Worm (Caenorhabditis elegans) whole organism, L4 larva: Measurements from ENCODE around the gene nrfl-1.
A peak's percentile ranks its signal among the peaks of the same experiment; 100 is the strongest.

Experiments used
- T26A8.4 ChIP-seq: fragments of 200-800 bp; sonication (Bioruptor generic); IDR thresholded peaks from 2 replicates; pipeline ENCODE4 v1.3.6; 2022; ENCODE audit warnings: missing genetic modification characterization, missing compliant biosample characterization
- Y48G9A.11 ChIP-seq: fragments of 200-800 bp; sonication (Bioruptor generic); IDR thresholded peaks from 2 replicates; pipeline ENCODE4 v1.3.6; 2022; ENCODE audit warnings: missing genetic modification reagents, missing genetic modification characterization, missing compliant biosample characterization
- ama-1 ChIP-seq: fragments of 150-350 bp; optimal IDR thresholded peaks from 2 replicates; lab custom pipeline; 2014; ENCODE audit warnings: inconsistent platforms, mixed read lengths
- ceh-62 ChIP-seq: sonication (generic microtip); optimal IDR thresholded peaks from 2 replicates; lab custom pipeline; 2017; ENCODE audit warnings: missing biosample characterization, missing genetic modification characterization
- daf-16 ChIP-seq, 3 experiments: sonication (generic microtip); optimal IDR thresholded peaks; 2 replicates each; lab custom pipeline; 2016 to 2017; ENCODE audit warnings: missing genetic modification characterization in 3 of 3, missing genetic modification reagents in 3 of 3, mild to moderate bottlenecking in 2 of 3, missing compliant biosample characterization in 2 of 3, missing biosample characterization in 1 of 3, moderate library complexity in 1 of 3
- nhr-25 ChIP-seq: sonication (generic microtip); optimal IDR thresholded peaks from 2 replicates; lab custom pipeline; 2017; ENCODE audit warnings: missing genetic modification characterization, mild to moderate bottlenecking, missing compliant biosample characterization, antibody characterized with exemption, moderate library complexity, borderline replicate concordance; ENCODE audit not compliant: insufficient read depth
- nhr-77 ChIP-seq: fragments of 150-350 bp; optimal IDR thresholded peaks from 2 replicates; lab custom pipeline; 2014; ENCODE audit warnings: missing biosample characterization, missing genetic modification characterization
- pha-4 ChIP-seq, 2 experiments: fragments of 150-350 bp in 1 of 2; fragments of 200-800 bp in 1 of 2; sonication (Bioruptor generic) in 1 of 2; IDR thresholded peaks in 1 of 2; optimal IDR thresholded peaks in 1 of 2; 2 replicates each; pipeline versions ENCODE4 v1.3.6 to Lab custom; 2014 to 2022; ENCODE audit warnings: missing genetic modification characterization in 2 of 2, missing genetic modification reagents in 2 of 2, missing biosample characterization in 1 of 2, missing compliant biosample characterization in 1 of 2
- pqm-1 ChIP-seq: sonication (generic microtip); optimal IDR thresholded peaks from 2 replicates; lab custom pipeline; 2017; ENCODE audit warnings: missing biosample characterization, missing genetic modification characterization
- skn-1 ChIP-seq: fragments of 150-350 bp; optimal IDR thresholded peaks from 2 replicates; lab custom pipeline; 2014; ENCODE audit warnings: missing biosample characterization, missing genetic modification characterization
- tra-1 ChIP-seq: fragments of 200-800 bp; sonication (Bioruptor generic); IDR thresholded peaks from 2 replicates; pipeline ENCODE4 v1.3.6; 2022; ENCODE audit warnings: missing genetic modification reagents, missing genetic modification characterization, missing compliant biosample characterization
- unc-130 ChIP-seq: sonication (generic microtip); optimal IDR thresholded peaks from 2 replicates; lab custom pipeline; 2016; ENCODE audit warnings: missing genetic modification reagents, missing genetic modification characterization, missing compliant biosample characterization
- unc-39 ChIP-seq: sonication (generic microtip); optimal IDR thresholded peaks from 2 replicates; lab custom pipeline; 2017; ENCODE audit warnings: missing biosample characterization, missing genetic modification characterization

ce11 chrIV:9130605-9131004, 11.7 kb downstream of the nrfl-1 start:
- no peak for TF ChIP-seq pqm-1 (tag; lab: Kevin White, UChicago)
- TF ChIP-seq daf-16 (GFP tag; optimal IDR thresholded peaks at IDR 0.05; lab: Kevin White, UChicago): no peak
- peak; percentile 19 for TF ChIP-seq daf-16 (tag; optimal IDR thresholded peaks at IDR 0.05; lab: Kevin White, UChicago)
- TF ChIP-seq ceh-62 (tag; lab: Kevin White, UChicago): no peak
- no peak for TF ChIP-seq unc-39 (tag; lab: Kevin White, UChicago)
- no peak for TF ChIP-seq nhr-25
- TF ChIP-seq unc-130: no peak
- no peak for TF ChIP-seq nhr-77 (tag; lab: Kevin White, UChicago)
- TF ChIP-seq tra-1 (GFP tag; lab: Robert Waterston, UW): no peak
- TF ChIP-seq ama-1 (lab: Kevin White, UChicago): no peak
- peak; percentile 73 for TF ChIP-seq T26A8.4
- TF ChIP-seq pha-4 (GFP tag; IDR thresholded peaks at IDR 0.05; lab: Robert Waterston, UW): no peak
- TF ChIP-seq pha-4 (tag; optimal IDR thresholded peaks at IDR 0.05; lab: Kevin White, UChicago): no peak
- TF ChIP-seq Y48G9A.11 (GFP tag; lab: Robert Waterston, UW): peak; percentile 57
- no peak for TF ChIP-seq skn-1
